Fruit fly (Drosophila melanogaster): ENCODE data around the gene tsh.

The tsh gene

dm6 chr2L:21853416-21853815 is 25.0 kb downstream of the tsh start:
- TF ChIP-seq woc (GFP tag; optimal IDR thresholded peaks at IDR 0.05) = no peak
- no peak for TF ChIP-seq rgr (GFP tag; optimal IDR thresholded peaks at IDR 0.05)
- TF ChIP-seq psq (GFP tag; optimal IDR thresholded peaks at IDR 0.05) = no peak
- TF ChIP-seq Hnf4 (GFP tag; optimal IDR thresholded peaks at IDR 0.05) = no peak
- TF ChIP-seq h (GFP tag; optimal IDR thresholded peaks at IDR 0.05) = no peak
- TF ChIP-seq usp (GFP tag; optimal IDR thresholded peaks at IDR 0.05) = no peak
- TF ChIP-seq HLH106 (tag; optimal IDR thresholded peaks at IDR 0.05) = no peak
- no peak for TF ChIP-seq Mio (GFP tag; optimal IDR thresholded peaks at IDR 0.05)
- no peak for TF ChIP-seq dsf (GFP tag; optimal IDR thresholded peaks at IDR 0.05; ENCODE audit: borderline replicate concordance)
- no peak for TF ChIP-seq CG9705 (GFP tag; optimal IDR thresholded peaks at IDR 0.05)
- no peak for TF ChIP-seq dl (GFP tag; optimal IDR thresholded peaks at IDR 0.05; ENCODE audit: insufficient read depth in 1 of 2, partially characterized antibody in 2 of 2)
- no peak for TF ChIP-seq sage (GFP tag; optimal IDR thresholded peaks at IDR 0.05)
- no peak for TF ChIP-seq tai (GFP tag; optimal IDR thresholded peaks at IDR 0.05)
- TF ChIP-seq dmrt93B (GFP tag; optimal IDR thresholded peaks at IDR 0.05) = no peak
- no peak for TF ChIP-seq GATAd (GFP tag; optimal IDR thresholded peaks at IDR 0.05)
- TF ChIP-seq lola (GFP tag; optimal IDR thresholded peaks at IDR 0.05) = no peak
- TF ChIP-seq fru (GFP tag; optimal IDR thresholded peaks at IDR 0.05) = no peak

DNA sequence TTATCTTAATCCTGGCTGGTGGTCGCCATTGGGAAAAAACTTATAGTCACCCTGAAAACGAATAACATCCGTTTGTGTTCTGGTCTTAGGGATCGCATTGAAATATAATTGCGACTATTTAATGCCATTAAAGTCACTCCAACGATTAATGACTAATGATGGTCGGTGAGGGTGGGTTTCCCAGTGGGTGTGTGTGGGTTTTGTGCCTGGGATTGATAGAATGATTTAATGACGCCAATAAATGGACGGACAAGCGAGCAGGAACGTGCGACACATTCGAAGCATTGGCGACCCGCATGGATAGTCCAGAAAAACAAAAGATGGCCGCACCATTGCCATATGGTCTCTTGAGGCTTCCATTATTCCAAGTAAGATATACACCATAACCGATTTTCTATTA is 26.7 kb downstream of the tsh start:
- TF ChIP-seq Rel (GFP tag; optimal IDR thresholded peaks at IDR 0.05) = no peak
- TF ChIP-seq Rel (tag; optimal IDR thresholded peaks at IDR 0.05) = no peak
- no peak for TF ChIP-seq brk (GFP tag; optimal IDR thresholded peaks at IDR 0.05)
- no peak for TF ChIP-seq CrebA (GFP tag; optimal IDR thresholded peaks at IDR 0.05; ENCODE audit: borderline replicate concordance)
- TF ChIP-seq Dfd (GFP tag; optimal IDR thresholded peaks at IDR 0.05) = no peak
- TF ChIP-seq tai (GFP tag; optimal IDR thresholded peaks at IDR 0.05) = no peak
- TF ChIP-seq usp (GFP tag; optimal IDR thresholded peaks at IDR 0.05) = no peak
- no peak for TF ChIP-seq Hr83 (GFP tag; optimal IDR thresholded peaks at IDR 0.05; ENCODE audit: poor library complexity, severe bottlenecking)
- no peak for TF ChIP-seq jim (GFP tag; optimal IDR thresholded peaks at IDR 0.05)
- no peak for TF ChIP-seq h (GFP tag; optimal IDR thresholded peaks at IDR 0.05)
- no peak for TF ChIP-seq dl (GFP tag; optimal IDR thresholded peaks at IDR 0.05; ENCODE audit: insufficient read depth in 1 of 2, partially characterized antibody in 2 of 2)
- no peak for TF ChIP-seq Dif (GFP tag; optimal IDR thresholded peaks at IDR 0.05; ENCODE audit: partially characterized antibody)
- TF ChIP-seq Vsx2 (GFP tag; optimal IDR thresholded peaks at IDR 0.05; ENCODE audit: partially characterized antibody) = no peak
- TF ChIP-seq ey (GFP tag; optimal IDR thresholded peaks at IDR 0.05) = no peak
- no peak for TF ChIP-seq Mio (GFP tag; optimal IDR thresholded peaks at IDR 0.05)
- no peak for TF ChIP-seq foxo (GFP tag; optimal IDR thresholded peaks at IDR 0.05)
- TF ChIP-seq CG32264 (GFP tag; optimal IDR thresholded peaks at IDR 0.05) = no peak
- TF ChIP-seq Abd-B (GFP tag; optimal IDR thresholded peaks at IDR 0.05) = no peak
- TF ChIP-seq pan (optimal IDR thresholded peaks at IDR 0.05) = no peak

DNA sequence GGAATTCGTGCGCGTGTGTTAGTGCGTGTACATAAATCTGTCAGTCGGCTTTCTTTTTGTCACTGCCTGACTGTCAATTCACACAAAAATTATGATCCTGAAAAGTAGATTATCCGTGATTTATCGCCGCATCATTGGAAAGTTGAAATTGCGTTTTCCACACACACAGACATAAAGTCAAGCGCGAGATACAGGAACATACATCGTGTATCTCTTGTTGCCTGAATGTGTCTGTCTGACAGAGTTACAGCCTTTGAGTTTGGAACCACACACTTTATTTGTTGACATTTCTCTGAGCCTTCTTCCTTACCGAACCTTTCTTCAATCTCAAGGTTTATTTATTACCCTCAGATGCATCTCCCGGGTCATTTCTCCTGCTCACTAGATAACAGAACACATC is 27.4 kb downstream of the tsh start:
- TF ChIP-seq Myc (optimal IDR thresholded peaks at IDR 0.05) (no peak), tai (GFP tag; optimal IDR thresholded peaks at IDR 0.05) (no peak), ey (GFP tag; optimal IDR thresholded peaks at IDR 0.05) (no peak), foxo (GFP tag; optimal IDR thresholded peaks at IDR 0.05) (no peak), brk (GFP tag; optimal IDR thresholded peaks at IDR 0.05) (no peak), Vsx2 (GFP tag; optimal IDR thresholded peaks at IDR 0.05; ENCODE audit: partially characterized antibody) (no peak), dsf (GFP tag; optimal IDR thresholded peaks at IDR 0.05; ENCODE audit: borderline replicate concordance) (no peak), psq (GFP tag; optimal IDR thresholded peaks at IDR 0.05) (no peak), Hnf4 (GFP tag; optimal IDR thresholded peaks at IDR 0.05) (no peak), dmrt93B (GFP tag; optimal IDR thresholded peaks at IDR 0.05) (no peak), OdsH (GFP tag; optimal IDR thresholded peaks at IDR 0.05) (no peak)

DNA sequence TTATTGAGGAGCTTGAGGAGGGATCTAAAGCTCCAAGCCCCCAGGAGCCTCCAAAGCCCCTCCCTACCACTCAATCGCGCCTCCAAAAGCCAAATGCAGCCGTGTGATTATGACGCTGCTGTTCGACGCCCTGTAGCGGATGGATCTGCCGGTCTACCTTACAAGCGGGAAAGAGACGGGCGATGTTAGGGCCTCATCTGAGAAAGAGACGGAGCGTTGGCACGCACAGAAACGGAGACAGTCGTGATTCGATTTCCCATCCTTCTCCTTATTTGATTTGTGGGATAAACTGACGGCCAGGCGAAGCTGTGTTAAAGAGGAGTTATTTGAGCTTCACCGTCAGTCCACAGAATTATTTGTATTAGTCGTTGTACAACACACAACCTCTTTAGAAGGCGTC is 29.4 kb downstream of the tsh start:
- TF ChIP-seq usp (GFP tag; optimal IDR thresholded peaks at IDR 0.05) (no peak), CG9705 (GFP tag; optimal IDR thresholded peaks at IDR 0.05) (no peak), lola (GFP tag; optimal IDR thresholded peaks at IDR 0.05) (no peak), Hr83 (GFP tag; optimal IDR thresholded peaks at IDR 0.05; ENCODE audit: poor library complexity, severe bottlenecking) (no peak), sage (GFP tag; optimal IDR thresholded peaks at IDR 0.05) (no peak), tai (GFP tag; optimal IDR thresholded peaks at IDR 0.05) (no peak), h (GFP tag; optimal IDR thresholded peaks at IDR 0.05) (no peak), ey (GFP tag; optimal IDR thresholded peaks at IDR 0.05) (no peak), CrebA (GFP tag; optimal IDR thresholded peaks at IDR 0.05; ENCODE audit: borderline replicate concordance) (no peak), fru (GFP tag; optimal IDR thresholded peaks at IDR 0.05) (no peak), dmrt93B (GFP tag; optimal IDR thresholded peaks at IDR 0.05) (no peak), sv (GFP tag; optimal IDR thresholded peaks at IDR 0.05) (no peak), Rel (GFP tag; optimal IDR thresholded peaks at IDR 0.05) (no peak), Rel (tag; optimal IDR thresholded peaks at IDR 0.05) (no peak), Mio (GFP tag; optimal IDR thresholded peaks at IDR 0.05) (no peak), OdsH (GFP tag; optimal IDR thresholded peaks at IDR 0.05) (no peak), CG32264 (GFP tag; optimal IDR thresholded peaks at IDR 0.05) (no peak), Hr78 (GFP tag; optimal IDR thresholded peaks at IDR 0.05) (no peak), foxo (GFP tag; optimal IDR thresholded peaks at IDR 0.05) (no peak), dl (GFP tag; optimal IDR thresholded peaks at IDR 0.05; ENCODE audit: insufficient read depth in 1 of 2, partially characterized antibody in 2 of 2) (no peak)

Data from whole organism, wandering third instar larva.